Worm (Caenorhabditis elegans) whole organism, early embryonic: ENCODE data around the gene C32D5.8.

ENCODE experiments used
- B0310.2 ChIP-seq: sonication (generic microtip); optimal IDR thresholded peaks from 2 replicates; lab custom pipeline; 2016; ENCODE audit warnings: mild to moderate bottlenecking, missing genetic modification characterization, missing compliant biosample characterization
- F13C5.2 ChIP-seq: sonication (generic microtip); optimal IDR thresholded peaks from 2 replicates; lab custom pipeline; 2017; ENCODE audit warnings: mild to moderate bottlenecking, missing genetic modification characterization, inconsistent platforms, missing compliant biosample characterization
- aly-1 ChIP-seq: sonication (generic microtip); optimal IDR thresholded peaks from 2 replicates; lab custom pipeline; 2016; ENCODE audit warnings: missing genetic modification characterization, missing compliant biosample characterization
- ama-1 ChIP-seq: fragments of 150-350 bp; optimal IDR thresholded peaks from 2 replicates; lab custom pipeline; 2014
- ceh-13 ChIP-seq: fragments of 200-800 bp; sonication (Bioruptor generic); optimal IDR thresholded peaks from 2 replicates; lab custom pipeline; 2018; ENCODE audit warnings: mild to moderate bottlenecking, missing genetic modification characterization, missing compliant biosample characterization
- ceh-36 ChIP-seq: sonication (generic microtip); optimal IDR thresholded peaks from 2 replicates; lab custom pipeline; 2016; ENCODE audit warnings: missing genetic modification characterization, inconsistent platforms, missing compliant biosample characterization
- ets-7 ChIP-seq: sonication (generic microtip); optimal IDR thresholded peaks from 2 replicates; lab custom pipeline; 2016; ENCODE audit warnings: missing genotype, missing genetic modification characterization, missing compliant biosample characterization
- flt-1 ChIP-seq: fragments of 200-800 bp; sonication (Bioruptor generic); IDR thresholded peaks from 2 replicates; pipeline ENCODE4 v1.3.6; 2022; ENCODE audit warnings: missing genetic modification characterization, missing compliant biosample characterization
- hmbx-1 ChIP-seq: sonication (generic microtip); optimal IDR thresholded peaks from 2 replicates; lab custom pipeline; 2016; ENCODE audit warnings: mild to moderate bottlenecking, missing genetic modification characterization, missing compliant biosample characterization
- hmg-4 ChIP-seq: fragments of 200-800 bp; sonication (Bioruptor generic); optimal IDR thresholded peaks from 2 replicates; lab custom pipeline; 2018; ENCODE audit warnings: mild to moderate bottlenecking, missing genetic modification characterization, missing compliant biosample characterization
- hnd-1 ChIP-seq: sonication (generic microtip); optimal IDR thresholded peaks from 2 replicates; lab custom pipeline; 2016; ENCODE audit warnings: missing genetic modification characterization, missing compliant biosample characterization
- pes-1 ChIP-seq: fragments of 200-800 bp; sonication (Bioruptor generic); IDR thresholded peaks from 2 replicates; pipeline ENCODE4 v1.3.6; 2022; ENCODE audit warnings: missing genetic modification reagents, missing genetic modification characterization, missing compliant biosample characterization
- scrt-1 ChIP-seq: fragments of 200-800 bp; sonication (Bioruptor generic); IDR thresholded peaks from 2 replicates; pipeline ENCODE4 v1.3.6; 2022; ENCODE audit warnings: missing genetic modification characterization, missing compliant biosample characterization
- sea-1 ChIP-seq: fragments of 200-800 bp; sonication (Bioruptor generic); conservative IDR thresholded peaks from 2 replicates; pipeline ENCODE4 v1.3.6; 2022; ENCODE audit warnings: missing genetic modification characterization, missing compliant biosample characterization
- tbx-11 ChIP-seq: fragments of 200-800 bp; sonication (Bioruptor generic); IDR thresholded peaks from 2 replicates; pipeline ENCODE4 v1.3.6; 2022; ENCODE audit warnings: missing genetic modification characterization, missing compliant biosample characterization
- tbx-37 ChIP-seq: fragments of 200-800 bp; sonication (Bioruptor generic); conservative IDR thresholded peaks from 2 replicates; pipeline ENCODE4 v1.3.6; 2022; ENCODE audit warnings: missing genetic modification reagents, missing genetic modification characterization, missing compliant biosample characterization
- tra-4 ChIP-seq: sonication (generic microtip); optimal IDR thresholded peaks from 2 replicates; lab custom pipeline; 2017; ENCODE audit warnings: missing genetic modification characterization, missing compliant biosample characterization

C32D5.8 gene

ce11 chrII:6303209-6303740 is 42.5 kb downstream of the C32D5.8 start, which contains the start of gene C29F5.1:
C29F5.1 (plus strand) TSS chrII:6303525.
- TF ChIP-seq tbx-11 (GFP tag; lab: Robert Waterston, UW) (no peak), F13C5.2 (tag; lab: Kevin White, UChicago) (no peak), hmbx-1 (tag; lab: Kevin White, UChicago) (no peak), pes-1 (GFP tag; lab: Robert Waterston, UW) (no peak), tbx-37 (no peak), aly-1 (tag; lab: Kevin White, UChicago) (no peak), ama-1 (lab: Kevin White, UChicago) (no peak), ceh-13 (GFP tag; lab: Kevin White, UChicago) (no peak), flt-1 (GFP tag; lab: Robert Waterston, UW) (no peak), sea-1 (GFP tag; lab: Robert Waterston, UW) (no peak), hmg-4 (GFP tag; lab: Kevin White, UChicago) (no peak), ceh-36 (tag; lab: Kevin White, UChicago) (no peak), scrt-1 (GFP tag; lab: Robert Waterston, UW) (no peak), tra-4 (no peak), B0310.2 (tag; lab: Kevin White, UChicago) (no peak), hnd-1 (no peak), ets-7 (tag; lab: Kevin White, UChicago) (no peak)

- no peak for TF ChIP-seq B0310.2 (tag; lab: Kevin White, UChicago)
- TF ChIP-seq ama-1 (lab: Kevin White, UChicago): no peak
- no peak for TF ChIP-seq aly-1 (tag; lab: Kevin White, UChicago)
- TF ChIP-seq hmbx-1 (tag; lab: Kevin White, UChicago): no peak
- TF ChIP-seq F13C5.2 (tag; lab: Kevin White, UChicago): no peak
- no peak for TF ChIP-seq ceh-36 (tag; lab: Kevin White, UChicago)
- TF ChIP-seq hmg-4 (GFP tag; lab: Kevin White, UChicago): no peak
- no peak for TF ChIP-seq sea-1 (GFP tag; lab: Robert Waterston, UW)
- TF ChIP-seq tbx-11 (GFP tag; lab: Robert Waterston, UW): no peak
- TF ChIP-seq tbx-37: no peak
- no peak for TF ChIP-seq flt-1 (GFP tag; lab: Robert Waterston, UW)
- no peak for TF ChIP-seq hnd-1
- TF ChIP-seq tra-4: no peak
- TF ChIP-seq ceh-13 (GFP tag; lab: Kevin White, UChicago): no peak
- no peak for TF ChIP-seq ets-7 (tag; lab: Kevin White, UChicago)
Measured at ce11 chrII:6294261-6294660, 51.5 kb downstream of the C32D5.8 start, which contains the start of gene mps-1. mps-1 (minus strand) TSS chrII:6294361.
